Worm (Caenorhabditis elegans) whole organism, L3 larva: Measurements from ENCODE around the gene vdac-1.

ENCODE experiments used
- ZK546.5 ChIP-seq: sonication (generic microtip); optimal IDR thresholded peaks from 2 replicates; lab custom pipeline; 2017; ENCODE audit warnings: missing biosample characterization, missing genetic modification characterization
- aly-2 ChIP-seq: fragments of 150-350 bp; optimal IDR thresholded peaks from 2 replicates; lab custom pipeline; 2014; ENCODE audit warnings: missing biosample characterization, missing genetic modification characterization
- ceh-16 ChIP-seq: sonication (generic microtip); optimal IDR thresholded peaks from 2 replicates; lab custom pipeline; 2017; ENCODE audit warnings: missing biosample characterization, missing genetic modification characterization
- ceh-28 ChIP-seq: fragments of 150-350 bp; optimal IDR thresholded peaks from 2 replicates; lab custom pipeline; 2014; ENCODE audit warnings: missing biosample characterization, missing genetic modification reagents, missing genetic modification characterization
- ceh-82 ChIP-seq: fragments of 150-350 bp; optimal IDR thresholded peaks from 2 replicates; lab custom pipeline; 2014; ENCODE audit warnings: missing biosample characterization, missing genetic modification characterization
- ceh-9 ChIP-seq: sonication (generic microtip); optimal IDR thresholded peaks from 2 replicates; lab custom pipeline; 2018; ENCODE audit warnings: missing biosample characterization, missing genetic modification characterization
- daf-12 ChIP-seq: fragments of 150-350 bp; optimal IDR thresholded peaks from 2 replicates; lab custom pipeline; 2014; ENCODE audit warnings: missing biosample characterization, missing genetic modification reagents, missing genetic modification characterization
- egl-27 ChIP-seq: sonication (generic microtip); optimal IDR thresholded peaks from 4 replicates; lab custom pipeline; 2017; ENCODE audit warnings: missing biosample characterization, missing genetic modification reagents, missing genetic modification characterization
- egl-5 ChIP-seq: fragments of 150-350 bp; optimal IDR thresholded peaks from 2 replicates; lab custom pipeline; 2017; ENCODE audit warnings: missing biosample characterization, missing genetic modification reagents, missing genetic modification characterization, inconsistent platforms
- elt-1 ChIP-seq: fragments of 150-350 bp; optimal IDR thresholded peaks from 2 replicates; lab custom pipeline; 2014; ENCODE audit warnings: missing biosample characterization, missing genetic modification characterization
- elt-2 ChIP-seq: sonication (generic microtip); optimal IDR thresholded peaks from 2 replicates; lab custom pipeline; 2016; ENCODE audit warnings: missing genetic modification reagents, mild to moderate bottlenecking, missing genetic modification characterization, missing compliant biosample characterization
- elt-3 ChIP-seq, 3 experiments: fragments of 150-350 bp in 1 of 3; sonication (generic microtip) in 2 of 3; optimal IDR thresholded peaks; 2 replicates in 2 of 3; 4 replicates in 1 of 3; lab custom pipeline; 2014 to 2017; ENCODE audit warnings: missing biosample characterization in 3 of 3, missing genetic modification characterization in 3 of 3
- fos-1 ChIP-seq: fragments of 150-350 bp; optimal IDR thresholded peaks from 2 replicates; lab custom pipeline; 2014; ENCODE audit warnings: missing biosample characterization, missing genetic modification characterization
- hmg-11 ChIP-seq: sonication (generic microtip); optimal IDR thresholded peaks from 2 replicates; lab custom pipeline; 2016; ENCODE audit warnings: missing genetic modification characterization, missing compliant biosample characterization
- jun-1 ChIP-seq: fragments of 150-350 bp; optimal IDR thresholded peaks from 2 replicates; lab custom pipeline; 2014; ENCODE audit warnings: missing biosample characterization, missing genetic modification reagents, missing genetic modification characterization
- lin-15B ChIP-seq: fragments of 150-350 bp; optimal IDR thresholded peaks from 2 replicates; lab custom pipeline; 2014; ENCODE audit warnings: missing biosample characterization, missing genetic modification characterization
- lin-39 ChIP-seq: fragments of 150-350 bp; optimal IDR thresholded peaks from 2 replicates; lab custom pipeline; 2018; ENCODE audit warnings: missing biosample characterization, missing genetic modification reagents, missing genetic modification characterization
- lsy-12 ChIP-seq: sonication (generic microtip); optimal IDR thresholded peaks from 2 replicates; lab custom pipeline; 2016; ENCODE audit warnings: mild to moderate bottlenecking, missing genetic modification characterization, missing compliant biosample characterization
- mdl-1 ChIP-seq: fragments of 150-350 bp; optimal IDR thresholded peaks from 2 replicates; lab custom pipeline; 2014; ENCODE audit warnings: missing biosample characterization, missing genetic modification characterization
- nhr-23 ChIP-seq: fragments of 150-350 bp; optimal IDR thresholded peaks from 2 replicates; lab custom pipeline; 2014; ENCODE audit warnings: missing biosample characterization, missing genetic modification reagents, missing genetic modification characterization
- nhr-237 ChIP-seq: fragments of 150-350 bp; optimal IDR thresholded peaks from 2 replicates; lab custom pipeline; 2014; ENCODE audit warnings: missing biosample characterization, missing genetic modification characterization
- nhr-25 ChIP-seq: sonication (generic microtip); optimal IDR thresholded peaks from 2 replicates; lab custom pipeline; 2017; ENCODE audit warnings: missing biosample characterization, missing genetic modification characterization
- nhr-43 ChIP-seq: sonication (generic microtip); optimal IDR thresholded peaks from 2 replicates; lab custom pipeline; 2016; ENCODE audit warnings: mild to moderate bottlenecking, missing genetic modification characterization, missing compliant biosample characterization; ENCODE audit not compliant: poor library complexity, severe bottlenecking
- nhr-67 ChIP-seq: fragments of 150-350 bp; optimal IDR thresholded peaks from 2 replicates; lab custom pipeline; 2014; ENCODE audit warnings: missing biosample characterization, missing genetic modification characterization
- nhr-76 ChIP-seq: fragments of 150-350 bp; sonication (generic microtip); optimal IDR thresholded peaks from 5 replicates; lab custom pipeline; 2014; ENCODE audit warnings: missing biosample characterization, missing genetic modification characterization
- nhr-77 ChIP-seq: fragments of 150-350 bp; optimal IDR thresholded peaks from 2 replicates; lab custom pipeline; 2014; ENCODE audit warnings: missing biosample characterization, missing genetic modification characterization
- pha-4 ChIP-seq: fragments of 150-350 bp; optimal IDR thresholded peaks from 2 replicates; lab custom pipeline; 2014; ENCODE audit warnings: missing biosample characterization, missing genetic modification reagents, missing genetic modification characterization
- sea-2 ChIP-seq: fragments of 150-350 bp; sonication (generic microtip); optimal IDR thresholded peaks from 4 replicates; lab custom pipeline; 2014; ENCODE audit warnings: missing biosample characterization, missing genetic modification reagents, missing genetic modification characterization
- skn-1 ChIP-seq: fragments of 150-350 bp; optimal IDR thresholded peaks from 2 replicates; lab custom pipeline; 2014; ENCODE audit warnings: missing biosample characterization, missing genetic modification characterization
- snpc-4 ChIP-seq: fragments of 150-350 bp; optimal IDR thresholded peaks from 2 replicates; lab custom pipeline; 2014; ENCODE audit warnings: missing biosample characterization, missing genetic modification characterization
- tbx-2 ChIP-seq: sonication (generic microtip); optimal IDR thresholded peaks from 2 replicates; lab custom pipeline; 2016; ENCODE audit warnings: mild to moderate bottlenecking, missing genetic modification characterization, missing compliant biosample characterization
- unc-39 ChIP-seq: sonication (generic microtip); optimal IDR thresholded peaks from 4 replicates; lab custom pipeline; 2017; ENCODE audit warnings: missing biosample characterization, missing genetic modification characterization
- zag-1 ChIP-seq: fragments of 150-350 bp; optimal IDR thresholded peaks from 2 replicates; lab custom pipeline; 2014; ENCODE audit warnings: missing biosample characterization, missing genetic modification characterization
- ztf-11 ChIP-seq: fragments of 150-350 bp; optimal IDR thresholded peaks from 2 replicates; lab custom pipeline; 2014; ENCODE audit warnings: missing biosample characterization, missing genetic modification characterization
- ztf-4 ChIP-seq: fragments of 150-350 bp; optimal IDR thresholded peaks from 2 replicates; lab custom pipeline; 2014; ENCODE audit warnings: missing biosample characterization, missing genetic modification characterization

vdac-1 gene

DNA sequence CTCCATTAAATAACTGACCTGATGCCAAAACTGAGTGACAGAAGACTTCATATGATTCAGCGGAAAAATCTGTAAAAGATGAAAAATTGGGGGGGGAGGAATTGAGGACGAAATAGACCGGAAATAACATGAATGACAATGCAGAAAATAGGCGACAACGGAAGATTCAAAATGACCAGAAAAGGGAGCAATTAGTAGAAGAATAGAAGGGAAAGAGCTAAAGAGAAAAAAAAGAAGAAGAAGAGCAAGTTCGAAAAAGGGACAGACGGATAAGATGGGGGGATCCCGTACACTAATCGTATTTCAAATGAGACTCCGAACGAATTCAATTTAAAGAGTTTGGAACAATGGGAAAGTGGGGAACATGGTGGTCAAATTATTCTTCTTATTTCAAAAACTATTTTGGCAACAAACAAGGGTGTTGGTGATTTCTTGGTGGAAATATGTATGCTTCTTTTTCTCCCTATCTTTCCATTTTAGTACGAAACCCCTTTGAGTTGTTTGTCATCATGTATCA lies 34.9 kb upstream of the vdac-1 start, which contains the start of gene R05G6.10:
TSS of gene R05G6.10 (minus strand) at position 51 of the 517 bp plus-strand sequence.
- TF ChIP-seq egl-27 (tag; lab: Kevin White, UChicago) (no peak), unc-39 (tag; lab: Kevin White, UChicago) (no peak), nhr-237 (tag; lab: Kevin White, UChicago) (no peak), ztf-11 (tag; lab: Kevin White, UChicago) (no peak), ceh-28 (tag; lab: Kevin White, UChicago) (no peak), elt-3 (tag; optimal IDR thresholded peaks at IDR 0.05; lab: Kevin White, UChicago) (no peak), ZK546.5 (tag; lab: Kevin White, UChicago) (no peak), nhr-43 (tag; lab: Kevin White, UChicago) (no peak), zag-1 (tag; lab: Kevin White, UChicago) (no peak), aly-2 (tag; lab: Kevin White, UChicago) (no peak), lin-39 (tag; lab: Kevin White, UChicago) (no peak), skn-1 (tag; lab: Kevin White, UChicago) (no peak), lsy-12 (tag; lab: Kevin White, UChicago) (no peak), elt-2 (tag; lab: Kevin White, UChicago) (no peak), nhr-77 (no peak), tbx-2 (no peak)

DNA sequence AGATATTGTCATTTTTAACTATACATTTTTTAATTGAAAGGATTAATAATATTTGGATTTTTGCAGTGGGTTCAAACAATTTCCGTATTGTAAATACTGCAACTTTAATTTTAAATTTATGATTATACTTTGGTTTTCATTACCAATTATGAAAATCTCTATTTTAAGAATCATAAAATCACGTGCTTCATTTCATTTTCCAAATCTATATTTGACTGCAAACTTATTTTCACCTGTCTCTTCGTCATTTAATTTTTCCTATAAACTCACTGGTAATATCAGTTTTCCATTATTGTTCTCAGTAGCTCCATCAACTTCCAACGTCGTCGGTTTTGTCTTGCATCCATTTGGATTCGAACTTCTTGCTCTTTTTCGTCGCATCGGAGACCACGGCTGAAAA lies 24.7 kb upstream of the vdac-1 start, which contains the start of gene R05G6.1:
TSS of gene R05G6.1 (plus strand) at position 301 of the 400 bp plus-strand sequence.
- TF ChIP-seq aly-2 (tag; lab: Kevin White, UChicago) (no peak), ceh-82 (tag; lab: Kevin White, UChicago) (no peak), daf-12 (tag; lab: Kevin White, UChicago) (no peak), egl-5 (no peak), jun-1 (tag; lab: Kevin White, UChicago) (no peak), sea-2 (GFP tag; lab: Kevin White, UChicago) (no peak), hmg-11 (no peak), elt-2 (tag; lab: Kevin White, UChicago) (no peak), ceh-16 (no peak), nhr-76 (no peak), nhr-25 (tag; lab: Kevin White, UChicago) (no peak), nhr-23 (tag; lab: Kevin White, UChicago) (no peak), unc-39 (tag; lab: Kevin White, UChicago) (no peak), zag-1 (tag; lab: Kevin White, UChicago) (no peak), ceh-28 (tag; lab: Kevin White, UChicago) (no peak)

DNA sequence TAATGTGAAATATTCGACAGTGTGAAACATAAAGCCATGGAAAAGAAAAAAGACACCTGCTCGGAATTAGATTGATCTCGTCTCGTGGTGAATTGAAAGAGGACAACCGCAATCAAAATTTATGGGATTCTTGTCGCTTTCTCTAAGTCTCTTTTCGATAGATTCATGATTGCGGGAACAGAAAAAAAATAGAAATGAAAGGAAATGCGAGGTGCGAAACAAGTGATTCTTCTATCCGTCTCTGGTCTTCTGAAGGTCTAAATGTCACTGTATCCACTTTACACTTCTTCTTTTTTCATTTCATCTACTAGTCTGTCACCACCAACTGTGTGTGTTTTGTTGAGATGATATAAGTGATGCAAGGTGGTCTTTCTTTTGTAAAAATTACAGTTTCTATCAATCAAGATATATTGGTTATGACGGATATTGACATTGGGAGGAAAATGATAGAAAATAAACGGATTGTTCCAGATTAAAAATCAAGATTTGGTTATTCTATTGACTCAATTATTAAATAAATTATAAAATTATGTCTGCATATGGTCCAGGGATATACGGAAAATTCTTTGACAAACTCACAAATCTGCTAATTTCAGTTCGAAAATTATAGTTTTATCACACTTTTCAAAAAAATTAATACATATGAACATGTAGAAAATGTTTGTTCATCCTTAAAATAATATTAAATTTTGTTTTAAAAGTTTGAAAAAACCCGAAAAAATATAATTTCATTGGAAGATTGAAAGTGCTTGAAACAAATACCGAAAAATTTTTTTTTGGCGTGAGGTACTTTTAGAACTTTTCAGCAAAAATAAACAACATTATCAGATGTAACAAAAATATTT lies 22.8 kb upstream of the vdac-1 start:
- no peak for TF ChIP-seq nhr-67 (tag; lab: Kevin White, UChicago)
- no peak for TF ChIP-seq tbx-2
- TF ChIP-seq elt-3 (tag; optimal IDR thresholded peaks at IDR 0.05; lab: Kevin White, UChicago), result no peak
- TF ChIP-seq ceh-9 (tag; lab: Kevin White, UChicago), result no peak
- peak; percentile 26 for TF ChIP-seq egl-5
- TF ChIP-seq hmg-11, result no peak
- TF ChIP-seq fos-1 (tag; lab: Kevin White, UChicago), result no peak
- TF ChIP-seq ztf-11 (tag; lab: Kevin White, UChicago), result no peak
- no peak for TF ChIP-seq ceh-82 (tag; lab: Kevin White, UChicago)
- peak; percentile 48 for TF ChIP-seq nhr-25 (tag; lab: Kevin White, UChicago)
- no peak for TF ChIP-seq mdl-1 (tag; lab: Kevin White, UChicago)
- TF ChIP-seq unc-39 (tag; lab: Kevin White, UChicago), result no peak
- no peak for TF ChIP-seq pha-4 (tag; lab: Kevin White, UChicago)
- TF ChIP-seq zag-1 (tag; lab: Kevin White, UChicago), result no peak
- TF ChIP-seq lin-15B (tag; lab: Kevin White, UChicago), result no peak
- no peak for TF ChIP-seq snpc-4 (tag; lab: Kevin White, UChicago)
- TF ChIP-seq egl-27 (tag; lab: Kevin White, UChicago), result no peak
- TF ChIP-seq, all 47 proteins: peak for 2

DNA sequence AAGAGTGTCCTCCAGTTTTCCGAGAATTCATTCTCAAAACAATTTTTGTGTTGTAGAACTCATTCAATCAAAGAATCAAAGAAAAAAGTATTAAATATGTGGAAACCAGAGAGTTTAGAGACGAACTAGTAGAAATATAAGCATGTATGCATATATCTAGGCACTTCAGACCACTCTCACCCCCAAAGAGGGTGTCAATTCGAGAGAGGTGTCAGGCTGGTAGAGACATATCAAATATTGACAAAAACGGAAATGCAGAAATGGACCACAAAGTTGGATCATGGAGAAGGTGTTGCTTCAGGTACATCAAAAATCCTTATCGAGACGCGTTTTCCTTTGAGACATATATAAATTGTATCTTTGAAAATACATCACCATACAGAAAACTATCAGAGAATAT lies 16.1 kb upstream of the vdac-1 start:
- TF ChIP-seq pha-4 (tag; lab: Kevin White, UChicago) (peak; percentile 27), nhr-67 (tag; lab: Kevin White, UChicago) (no peak), nhr-77 (no peak), nhr-76 (no peak), elt-1 (no peak), ztf-4 (tag; lab: Kevin White, UChicago) (no peak), ceh-9 (tag; lab: Kevin White, UChicago) (no peak), hmg-11 (no peak)
